Fruit fly (Drosophila melanogaster) whole organism, prepupa: Measurements from ENCODE around the gene GluRIIB.

Experiments
- CG10631 ChIP-seq: fragments of 200-800 bp; sonication (Bioruptor generic); optimal IDR thresholded peaks from 2 replicates; lab custom pipeline; 2016; ENCODE audit warnings: missing biosample characterization, missing genetic modification characterization
- CG10669 ChIP-seq: fragments of 200-800 bp; sonication (Bioruptor generic); optimal IDR thresholded peaks from 3 replicates; lab custom pipeline; 2018; ENCODE audit warnings: missing biosample characterization, mild to moderate bottlenecking, missing genetic modification characterization, moderate library complexity
- CG11762 ChIP-seq: fragments of 200-800 bp; sonication (Bioruptor generic); optimal IDR thresholded peaks from 3 replicates; lab custom pipeline; 2016; ENCODE audit warnings: missing biosample characterization, missing genetic modification characterization; ENCODE audit not compliant: insufficient read depth
- CG11902 ChIP-seq: fragments of 200-800 bp; sonication (Bioruptor generic); optimal IDR thresholded peaks from 3 replicates; lab custom pipeline; 2016; ENCODE audit warnings: missing biosample characterization, missing genetic modification characterization
- CG1621 ChIP-seq: fragments of 200-800 bp; sonication (Bioruptor generic); optimal IDR thresholded peaks from 3 replicates; lab custom pipeline; 2018; ENCODE audit warnings: missing biosample characterization, mild to moderate bottlenecking, missing genetic modification characterization
- CG3032 ChIP-seq: fragments of 200-800 bp; optimal IDR thresholded peaks from 2 replicates; lab custom pipeline; 2019; ENCODE audit warnings: missing biosample characterization, mild to moderate bottlenecking, missing genetic modification characterization, moderate library complexity
- CG32006 ChIP-seq: fragments of 200-800 bp; sonication (Bioruptor generic); optimal IDR thresholded peaks from 3 replicates; lab custom pipeline; 2017; ENCODE audit warnings: missing biosample characterization, mild to moderate bottlenecking, missing genetic modification characterization
- CG34406 ChIP-seq: fragments of 200-800 bp; sonication (Bioruptor generic); optimal IDR thresholded peaks from 3 replicates; lab custom pipeline; 2016; ENCODE audit warnings: missing biosample characterization, missing genetic modification characterization
- CG4318 ChIP-seq: fragments of 200-800 bp; sonication (Bioruptor generic); optimal IDR thresholded peaks from 3 replicates; lab custom pipeline; 2017; ENCODE audit warnings: missing biosample characterization, mild to moderate bottlenecking, missing genetic modification characterization
- CG6163 ChIP-seq: fragments of 200-800 bp; sonication (Bioruptor generic); IDR thresholded peaks from 3 replicates; pipeline ENCODE4 v1.3.6; 2022; ENCODE audit warnings: missing biosample characterization, missing genetic modification characterization
- CG6276 ChIP-seq: fragments of 200-800 bp; sonication (Bioruptor generic); optimal IDR thresholded peaks from 2 replicates; lab custom pipeline; 2017; ENCODE audit warnings: missing biosample characterization, mild to moderate bottlenecking, missing genetic modification characterization
- CG6792 ChIP-seq: fragments of 200-800 bp; sonication (Bioruptor generic); optimal IDR thresholded peaks from 3 replicates; lab custom pipeline; 2016; ENCODE audit warnings: missing biosample characterization, missing genetic modification characterization
- CG6808 ChIP-seq: fragments of 200-800 bp; sonication (Bioruptor generic); optimal IDR thresholded peaks from 3 replicates; lab custom pipeline; 2017; ENCODE audit warnings: missing biosample characterization, missing genetic modification characterization, mild to moderate bottlenecking, moderate library complexity, missing genetic modification reagents
- CG6854 ChIP-seq: fragments of 200-800 bp; sonication (Bioruptor generic); optimal IDR thresholded peaks from 2 replicates; lab custom pipeline; 2017; ENCODE audit warnings: missing biosample characterization, mild to moderate bottlenecking, missing genetic modification characterization
- CG7368 ChIP-seq: fragments of 200-800 bp; sonication (Bioruptor generic); optimal IDR thresholded peaks from 3 replicates; lab custom pipeline; 2016; ENCODE audit warnings: missing biosample characterization, missing genetic modification characterization
- CG8319 ChIP-seq: fragments of 200-800 bp; sonication (Bioruptor generic); optimal IDR thresholded peaks from 3 replicates; lab custom pipeline; 2016; ENCODE audit warnings: missing biosample characterization, missing genetic modification characterization
- CG9139 ChIP-seq: fragments of 200-800 bp; sonication (Bioruptor generic); optimal IDR thresholded peaks from 3 replicates; lab custom pipeline; 2017; ENCODE audit warnings: missing biosample characterization, mild to moderate bottlenecking, missing genetic modification characterization
- Eip75B ChIP-seq: fragments of 200-800 bp; sonication (Bioruptor generic); optimal IDR thresholded peaks from 3 replicates; lab custom pipeline; 2016; ENCODE audit warnings: missing biosample characterization, missing genetic modification characterization
- Eip78C ChIP-seq: fragments of 200-800 bp; sonication (Bioruptor generic); peaks from one replicate; lab custom pipeline; 2016; ENCODE audit warnings: missing biosample characterization, missing genetic modification characterization
- Ets21C ChIP-seq: fragments of 200-800 bp; sonication (Bioruptor generic); optimal IDR thresholded peaks from 3 replicates; lab custom pipeline; 2016; ENCODE audit warnings: missing biosample characterization, missing genetic modification characterization
- Ets96B ChIP-seq: fragments of 200-800 bp; optimal IDR thresholded peaks from 2 replicates; lab custom pipeline; 2019; ENCODE audit warnings: missing biosample characterization, mild to moderate bottlenecking, missing genetic modification characterization, moderate library complexity
- Hr39 ChIP-seq: fragments of 200-800 bp; sonication (Bioruptor generic); optimal IDR thresholded peaks from 2 replicates; lab custom pipeline; 2016; ENCODE audit warnings: missing biosample characterization, missing genetic modification characterization
- Met ChIP-seq: fragments of 200-800 bp; sonication (Bioruptor generic); optimal IDR thresholded peaks from 3 replicates; lab custom pipeline; 2016; ENCODE audit warnings: missing biosample characterization, missing genetic modification characterization
- OdsH ChIP-seq: fragments of 200-800 bp; sonication (Bioruptor generic); optimal IDR thresholded peaks from 3 replicates; lab custom pipeline; 2016; ENCODE audit warnings: missing biosample characterization, missing genetic modification characterization
- Sox102F ChIP-seq: fragments of 200-800 bp; sonication (Bioruptor generic); optimal IDR thresholded peaks from 2 replicates; lab custom pipeline; 2016; ENCODE audit warnings: missing biosample characterization, mild to moderate bottlenecking, missing genetic modification characterization
- Sox14 ChIP-seq: fragments of 200-800 bp; sonication (Bioruptor generic); optimal IDR thresholded peaks from 3 replicates; lab custom pipeline; 2016; ENCODE audit warnings: missing biosample characterization, missing genetic modification characterization
- Sox15 ChIP-seq: fragments of 200-800 bp; sonication (Bioruptor generic); optimal IDR thresholded peaks from 3 replicates; lab custom pipeline; 2016; ENCODE audit warnings: missing biosample characterization, missing genetic modification characterization
- achi ChIP-seq: fragments of 200-800 bp; sonication (Bioruptor generic); optimal IDR thresholded peaks from 3 replicates; lab custom pipeline; 2016; ENCODE audit warnings: missing biosample characterization, missing genetic modification characterization
- acj6 ChIP-seq: fragments of 200-800 bp; sonication (Bioruptor generic); optimal IDR thresholded peaks from 3 replicates; lab custom pipeline; 2016; ENCODE audit warnings: missing biosample characterization, missing genetic modification characterization
- cyc ChIP-seq: fragments of 200-800 bp; sonication (Bioruptor generic); optimal IDR thresholded peaks from 3 replicates; lab custom pipeline; 2016; ENCODE audit warnings: missing biosample characterization, missing genetic modification characterization
- dac ChIP-seq: fragments of 200-800 bp; sonication (Bioruptor generic); optimal IDR thresholded peaks from 2 replicates; lab custom pipeline; 2017; ENCODE audit warnings: missing biosample characterization, mild to moderate bottlenecking, missing genetic modification characterization
- dsx ChIP-seq: fragments of 200-800 bp; optimal IDR thresholded peaks from 3 replicates; lab custom pipeline; 2019; ENCODE audit warnings: missing biosample characterization, mild to moderate bottlenecking, missing genetic modification characterization, moderate library complexity; ENCODE audit not compliant: poor library complexity, severe bottlenecking
- eg ChIP-seq: fragments of 200-800 bp; sonication (Bioruptor generic); IDR thresholded peaks from 3 replicates; pipeline ENCODE4 v1.3.6; 2022; ENCODE audit warnings: missing biosample characterization, missing genetic modification characterization
- esn ChIP-seq: fragments of 200-800 bp; sonication (Bioruptor generic); optimal IDR thresholded peaks from 2 replicates; lab custom pipeline; 2016; ENCODE audit warnings: missing biosample characterization, mild to moderate bottlenecking, missing genetic modification characterization, moderate library complexity
- fd59A ChIP-seq: fragments of 200-800 bp; sonication (Bioruptor generic); optimal IDR thresholded peaks from 2 replicates; lab custom pipeline; 2017; ENCODE audit warnings: missing biosample characterization, mild to moderate bottlenecking, missing genetic modification characterization, missing genetic modification reagents
- fkh ChIP-seq: fragments of 200-800 bp; sonication (Bioruptor generic); optimal IDR thresholded peaks from 3 replicates; lab custom pipeline; 2017; ENCODE audit warnings: missing biosample characterization, mild to moderate bottlenecking, missing genetic modification characterization, moderate library complexity
- lz ChIP-seq: fragments of 200-800 bp; sonication (Bioruptor generic); optimal IDR thresholded peaks from 3 replicates; lab custom pipeline; 2016; ENCODE audit warnings: missing biosample characterization, missing genetic modification characterization
- pdm3 ChIP-seq: fragments of 200-800 bp; sonication (Bioruptor generic); optimal IDR thresholded peaks from 3 replicates; lab custom pipeline; 2016; ENCODE audit warnings: missing biosample characterization, missing genetic modification characterization
- salr ChIP-seq, 2 experiments: fragments of 200-800 bp; sonication (Bioruptor generic); optimal IDR thresholded peaks; 3 replicates each; lab custom pipeline; 2016 to 2018; ENCODE audit warnings: missing biosample characterization in 2 of 2, missing genetic modification characterization in 2 of 2, mild to moderate bottlenecking in 1 of 2
- ss ChIP-seq, 2 experiments: fragments of 200-800 bp; sonication (Bioruptor generic); optimal IDR thresholded peaks; 2 replicates in 1 of 2; 3 replicates in 1 of 2; lab custom pipeline; 2017 to 2018; ENCODE audit warnings: mild to moderate bottlenecking in 2 of 2, missing biosample characterization in 2 of 2, missing genetic modification characterization in 2 of 2, moderate library complexity in 1 of 2
- svp ChIP-seq: fragments of 200-800 bp; sonication (Bioruptor generic); peaks from one replicate; lab custom pipeline; 2016; ENCODE audit warnings: missing biosample characterization, missing genetic modification characterization
- topi ChIP-seq: fragments of 200-800 bp; sonication (Bioruptor generic); optimal IDR thresholded peaks from 3 replicates; lab custom pipeline; 2016; ENCODE audit warnings: missing biosample characterization, missing genetic modification characterization

Gene GluRIIB

dm6 chr2L:5558809-5559392 lies at the start of gene GluRIIB:
TSS of gene GluRIIB (plus strand) at chr2L:5559342.
- TF ChIP-seq salr (GFP tag; optimal IDR thresholded peaks at IDR 0.05; lab: Kevin White, UChicago) (no peak), Ets21C (GFP tag; lab: Kevin White, UChicago) (no peak), Met (no peak), CG6808 (GFP tag; lab: Kevin White, UChicago) (no peak), CG6163 (GFP tag; lab: Robert Waterston, UW) (no peak), CG11902 (GFP tag; lab: Kevin White, UChicago) (no peak), CG9139 (GFP tag; lab: Kevin White, UChicago) (no peak), CG6792 (GFP tag; lab: Kevin White, UChicago) (no peak), ss (GFP tag; optimal IDR thresholded peaks at IDR 0.05; lab: Kevin White, UChicago) (no peak), eg (no peak), CG4318 (GFP tag; lab: Kevin White, UChicago) (no peak), Eip78C (GFP tag; lab: Kevin White, UChicago) (no peak), acj6 (GFP tag; lab: Kevin White, UChicago) (no peak), CG8319 (no peak), OdsH (GFP tag; lab: Kevin White, UChicago) (no peak)

- TF ChIP-seq svp (no peak), Eip78C (GFP tag; lab: Kevin White, UChicago) (no peak), CG34406 (GFP tag; lab: Kevin White, UChicago) (no peak), CG4318 (GFP tag; lab: Kevin White, UChicago) (no peak), CG7368 (GFP tag; lab: Kevin White, UChicago) (no peak), CG6276 (no peak), Ets21C (GFP tag; lab: Kevin White, UChicago) (no peak), cyc (GFP tag; lab: Kevin White, UChicago) (no peak), fkh (GFP tag; lab: Kevin White, UChicago) (no peak), CG6808 (GFP tag; lab: Kevin White, UChicago) (no peak), Ets96B (tag; lab: Kevin White, UChicago) (no peak), CG1621 (tag; lab: Kevin White, UChicago) (no peak), salr (GFP tag; optimal IDR thresholded peaks at IDR 0.05; lab: Kevin White, UChicago) (no peak)
- TF ChIP-seq, all 60 proteins: peak for 0
Measured at dm6 chr2L:5514946-5515345, 44.2 kb upstream of the GluRIIB start.

- no peak for TF ChIP-seq svp
Measured at dm6 chr2L:5517393-5517792, 41.7 kb upstream of the GluRIIB start, which contains the start of gene CG14020. TSS of gene CG14020 (plus strand) at chr2L:5517737.

dm6 chr2L:5519846-5520384 lies 39.2 kb upstream of the GluRIIB start, which contains the start of the genes CG7382 and cl:
TSS of gene CG7382 (minus strand) at chr2L:5519896.
TSS of gene cl (plus strand) at chr2L:5520135.
- TF ChIP-seq dsx (GFP tag; lab: Kevin White, UChicago) (peak; percentile 2), CG1621 (tag; lab: Kevin White, UChicago) (peak; percentile 19), cyc (GFP tag; lab: Kevin White, UChicago) (peak; percentile 35), CG6792 (GFP tag; lab: Kevin White, UChicago) (peak; percentile 9), achi (GFP tag; lab: Kevin White, UChicago) (peak; percentile 48), CG6808 (GFP tag; lab: Kevin White, UChicago) (peak; percentile 22), esn (GFP tag; lab: Kevin White, UChicago) (peak; percentile 7), CG11762 (GFP tag; lab: Kevin White, UChicago) (no peak), Ets96B (tag; lab: Kevin White, UChicago) (peak; percentile 27), Eip75B (GFP tag; lab: Kevin White, UChicago) (peak; percentile 25), CG10631 (GFP tag; lab: Kevin White, UChicago) (peak; percentile 38), ss (GFP tag; optimal IDR thresholded peaks at IDR 0.05; lab: Kevin White, UChicago) (peak in 1 of 2 experiments; percentile 30), Sox14 (GFP tag; lab: Kevin White, UChicago) (peak; percentile 33), Hr39 (GFP tag; lab: Kevin White, UChicago) (peak; percentile 38), topi (GFP tag; lab: Kevin White, UChicago) (peak; percentile 17), Sox15 (GFP tag; lab: Kevin White, UChicago) (peak; percentile 20), CG32006 (peak; percentile 44), acj6 (GFP tag; lab: Kevin White, UChicago) (peak; percentile 53), Sox102F (GFP tag; lab: Kevin White, UChicago) (no peak), CG3032 (peak; percentile 64), pdm3 (GFP tag; lab: Kevin White, UChicago) (no peak), CG6854 (GFP tag; lab: Kevin White, UChicago) (no peak), fd59A (GFP tag; lab: Kevin White, UChicago) (no peak), CG11902 (GFP tag; lab: Kevin White, UChicago) (peak; percentile 9), OdsH (GFP tag; lab: Kevin White, UChicago) (peak; percentile 31), CG10669 (GFP tag; lab: Kevin White, UChicago) (no peak), dac (no peak), lz (GFP tag; lab: Kevin White, UChicago) (peak; percentile 48), CG34406 (GFP tag; lab: Kevin White, UChicago) (peak; percentile 1)
